Worm (Caenorhabditis elegans): Measurements from ENCODE around the gene K10B2.4.

Gene K10B2.4

ce11 chrII:6331222-6331830, 29.4 kb downstream of the K10B2.4 start, which contains the start of gene set-4 (continued):
- TF ChIP-seq mab-9 (GFP tag; IDR thresholded peaks at IDR 0.05), result peak; percentile 71
- peak; percentile 46 to 64 for TF ChIP-seq egl-27 (tag; optimal IDR thresholded peaks at IDR 0.05)
- peak; percentile 95 for TF ChIP-seq dsc-1 (tag; optimal IDR thresholded peaks at IDR 0.05)
- TF ChIP-seq aha-1 (tag; optimal IDR thresholded peaks at IDR 0.05), result peak; percentile 81
- TF ChIP-seq nhr-85 (tag), result peak; percentile 97
- no peak for TF ChIP-seq hlh-17 (GFP tag; optimal IDR thresholded peaks at IDR 0.05; ENCODE audit: borderline replicate concordance)
- peak; percentile 95 for TF ChIP-seq tbx-2 (tag; optimal IDR thresholded peaks at IDR 0.05)
- TF ChIP-seq ets-5 (GFP tag; IDR thresholded peaks at IDR 0.05), result no peak
- peak; percentile 60 for TF ChIP-seq nhr-237 (tag; optimal IDR thresholded peaks at IDR 0.05)
- peak; percentile 23 for TF ChIP-seq C34B4.2 (tag; optimal IDR thresholded peaks at IDR 0.05)
- peak; percentile 86 for TF ChIP-seq ceh-8 (GFP tag; optimal IDR thresholded peaks at IDR 0.05)
- peak; percentile 74 for TF ChIP-seq lin-39 (tag; optimal IDR thresholded peaks at IDR 0.05)
- no peak for TF ChIP-seq ceh-90 (tag; optimal IDR thresholded peaks at IDR 0.05)
- TF ChIP-seq blmp-1 (tag; optimal IDR thresholded peaks at IDR 0.05), result peak; percentile 56
- TF ChIP-seq pqm-1 (tag; optimal IDR thresholded peaks at IDR 0.05), result no peak
- TF ChIP-seq isw-1 (GFP tag; IDR thresholded peaks at IDR 0.05), result peak; percentile 89
- peak; percentile 86 to 90 (median 89) for TF ChIP-seq dpl-1 (GFP tag; optimal IDR thresholded peaks at IDR 0.05)
- peak; percentile 96 for TF ChIP-seq nhr-47 (tag; optimal IDR thresholded peaks at IDR 0.05)
- no peak for TF ChIP-seq zag-1 (tag; optimal IDR thresholded peaks at IDR 0.05)
- peak; percentile 84 for TF ChIP-seq grh-1 (GFP tag; IDR thresholded peaks at IDR 0.05)
- no peak for TF ChIP-seq tlp-1 (tag; optimal IDR thresholded peaks at IDR 0.05)
- no peak for TF ChIP-seq unc-30 (tag; optimal IDR thresholded peaks at IDR 0.05)
- no peak for TF ChIP-seq nhr-84 (tag; optimal IDR thresholded peaks at IDR 0.05)
- TF ChIP-seq lsy-2 (tag; optimal IDR thresholded peaks at IDR 0.05), result peak; percentile 94 to 95
- no peak for TF ChIP-seq ces-1 (GFP tag; optimal IDR thresholded peaks at IDR 0.05)
- TF ChIP-seq mdl-1 (tag; optimal IDR thresholded peaks at IDR 0.05), result peak; percentile 40 to 93
- peak; percentile 98 for TF ChIP-seq lin-14 (GFP tag; optimal IDR thresholded peaks at IDR 0.05)
- TF ChIP-seq elt-3 (tag; optimal IDR thresholded peaks at IDR 0.05), result peak in 2 of 6 experiments; percentile 69 to 70
- TF ChIP-seq ceh-63 (GFP tag; optimal IDR thresholded peaks at IDR 0.05), result no peak
- TF ChIP-seq irx-1 (tag; optimal IDR thresholded peaks at IDR 0.05), result peak; percentile 92
- TF ChIP-seq mef-2 (tag; optimal IDR thresholded peaks at IDR 0.05), result peak; percentile 71
- peak; percentile 92 for TF ChIP-seq nhr-19 (GFP tag; conservative IDR thresholded peaks at IDR 0.05)
- TF ChIP-seq efl-3 (GFP tag; optimal IDR thresholded peaks at IDR 0.05), result no peak
- TF ChIP-seq sptf-1 (tag; optimal IDR thresholded peaks at IDR 0.05), result no peak
- TF ChIP-seq C16A3.4 (tag; optimal IDR thresholded peaks at IDR 0.05), result peak; percentile 95
- peak; percentile 76 for TF ChIP-seq lin-15B (tag; optimal IDR thresholded peaks at IDR 0.05)
- TF ChIP-seq jun-1 (tag; optimal IDR thresholded peaks at IDR 0.05), result peak; percentile 90
- peak; percentile 91 to 92 for TF ChIP-seq efl-1 (optimal IDR thresholded peaks at IDR 0.05)
- peak; percentile 84 to 98 for TF ChIP-seq efl-1 (GFP tag; optimal IDR thresholded peaks at IDR 0.05 in 1 of 2)
- peak; percentile 73 for TF ChIP-seq F16B12.6 (tag; optimal IDR thresholded peaks at IDR 0.05)
- peak; percentile 95 for TF ChIP-seq fos-1 (tag; optimal IDR thresholded peaks at IDR 0.05)
- TF ChIP-seq sup-37 (GFP tag; optimal IDR thresholded peaks at IDR 0.05), result peak; percentile 71
- peak; percentile 93 for TF ChIP-seq nhr-90 (tag; optimal IDR thresholded peaks at IDR 0.05; ENCODE audit: poor library complexity)
- TF ChIP-seq nhr-77 (tag; optimal IDR thresholded peaks at IDR 0.05), result peak; percentile 92
- TF ChIP-seq mep-1 (tag; optimal IDR thresholded peaks at IDR 0.05), result peak; percentile 97
- TF ChIP-seq fkh-4 (tag; optimal IDR thresholded peaks at IDR 0.05; ENCODE audit: borderline replicate concordance), result peak; percentile 33
- peak; percentile 92 for TF ChIP-seq egl-13 (tag; optimal IDR thresholded peaks at IDR 0.05)
- peak; percentile 83 for TF ChIP-seq elt-2 (tag; optimal IDR thresholded peaks at IDR 0.05)
- TF ChIP-seq xbp-1 (tag; optimal IDR thresholded peaks at IDR 0.05), result peak; percentile 95
- TF ChIP-seq sox-4 (tag; optimal IDR thresholded peaks at IDR 0.05), result peak; percentile 83
- TF ChIP-seq aly-2 (tag; optimal IDR thresholded peaks at IDR 0.05), result peak; percentile 65
- peak; percentile 25 for TF ChIP-seq unc-62 (GFP tag; optimal IDR thresholded peaks at IDR 0.05)
- TF ChIP-seq unc-86 (tag; optimal IDR thresholded peaks at IDR 0.05), result peak; percentile 96
